Fruit fly (Drosophila melanogaster) whole organism, embryonic: ENCODE data around the gene Baldspot.

ENCODE experiments used
- CG10431 ChIP-seq: fragments of 200-800 bp; sonication (Bioruptor generic); optimal IDR thresholded peaks from 3 replicates; lab custom pipeline; 2018; ENCODE audit warnings: missing biosample characterization, mild to moderate bottlenecking, missing genetic modification characterization
- CG11696 ChIP-seq: fragments of 200-800 bp; sonication (Bioruptor generic); IDR thresholded peaks from 2 replicates; pipeline ENCODE4 v1.3.6; 2022; ENCODE audit warnings: missing biosample characterization, missing genetic modification characterization
- CG12236 ChIP-seq: fragments of 200-800 bp; sonication (Bioruptor generic); optimal IDR thresholded peaks from 2 replicates; lab custom pipeline; 2016; ENCODE audit warnings: missing biosample characterization, missing genetic modification characterization
- CG12299 ChIP-seq: fragments of 200-800 bp; sonication (Bioruptor generic); optimal IDR thresholded peaks from 2 replicates; lab custom pipeline; 2018; ENCODE audit warnings: missing biosample characterization, mild to moderate bottlenecking, missing genetic modification characterization
- CG12942 ChIP-seq: fragments of 200-800 bp; sonication (Bioruptor generic); optimal IDR thresholded peaks from 3 replicates; lab custom pipeline; 2016; ENCODE audit warnings: missing biosample characterization, missing genetic modification characterization
- CG14014 ChIP-seq: fragments of 200-800 bp; sonication (Bioruptor generic); IDR thresholded peaks from 2 replicates; pipeline ENCODE4 v1.3.6; 2022; ENCODE audit warnings: missing biosample characterization, missing genetic modification characterization
- CG1602 ChIP-seq: fragments of 200-800 bp; sonication (Bioruptor generic); optimal IDR thresholded peaks from 3 replicates; lab custom pipeline; 2016; ENCODE audit warnings: missing biosample characterization, missing genetic modification characterization
- CG16779 ChIP-seq: fragments of 200-800 bp; sonication (Bioruptor generic); IDR thresholded peaks from 2 replicates; pipeline ENCODE4 v1.3.6; 2022; ENCODE audit warnings: missing biosample characterization, missing genetic modification characterization
- CG18599 ChIP-seq: fragments of 200-800 bp; sonication (Bioruptor generic); optimal IDR thresholded peaks from 3 replicates; lab custom pipeline; 2017; ENCODE audit warnings: missing biosample characterization, missing genetic modification characterization, mild to moderate bottlenecking, moderate library complexity, missing genetic modification reagents
- CG3281 ChIP-seq: fragments of 200-800 bp; sonication (Bioruptor generic); optimal IDR thresholded peaks from 3 replicates; lab custom pipeline; 2017; ENCODE audit warnings: missing biosample characterization, mild to moderate bottlenecking, missing genetic modification characterization
- CG34376 ChIP-seq: fragments of 200-800 bp; sonication (Bioruptor generic); optimal IDR thresholded peaks from 2 replicates; lab custom pipeline; 2018; ENCODE audit warnings: missing biosample characterization, mild to moderate bottlenecking, missing genetic modification characterization
- CG5245 ChIP-seq: fragments of 200-800 bp; sonication (Bioruptor generic); optimal IDR thresholded peaks from 3 replicates; lab custom pipeline; 2016; ENCODE audit warnings: missing biosample characterization, missing genetic modification characterization
- CG6765 ChIP-seq: fragments of 200-800 bp; sonication (Bioruptor generic); optimal IDR thresholded peaks from 3 replicates; lab custom pipeline; 2017; ENCODE audit warnings: missing biosample characterization, mild to moderate bottlenecking, missing genetic modification characterization
- CG8281 ChIP-seq: fragments of 200-800 bp; sonication (Bioruptor generic); optimal IDR thresholded peaks from 2 replicates; lab custom pipeline; 2018; ENCODE audit warnings: missing biosample characterization, mild to moderate bottlenecking, missing genetic modification characterization, moderate library complexity
- CG9797 ChIP-seq: fragments of 200-800 bp; sonication (Bioruptor generic); optimal IDR thresholded peaks from 3 replicates; lab custom pipeline; 2018; ENCODE audit warnings: missing biosample characterization, mild to moderate bottlenecking, missing genetic modification characterization
- Fer1 ChIP-seq: fragments of 200-800 bp; sonication (Bioruptor generic); optimal IDR thresholded peaks from 2 replicates; lab custom pipeline; 2017; ENCODE audit warnings: missing biosample characterization, mild to moderate bottlenecking, missing genetic modification characterization
- Fer3 ChIP-seq: fragments of 200-800 bp; sonication (Bioruptor generic); optimal IDR thresholded peaks from 2 replicates; lab custom pipeline; 2018; ENCODE audit warnings: missing biosample characterization, mild to moderate bottlenecking, missing genetic modification characterization, moderate library complexity
- GATAe ChIP-seq: fragments of 200-800 bp; sonication (Bioruptor generic); conservative IDR thresholded peaks from 2 replicates; pipeline ENCODE4 v1.3.6; 2022; ENCODE audit warnings: missing biosample characterization, missing genetic modification characterization
- HLH4C ChIP-seq: fragments of 200-800 bp; sonication (Bioruptor generic); IDR thresholded peaks from 3 replicates; pipeline ENCODE4 v1.3.6; 2022; ENCODE audit warnings: missing biosample characterization, missing genetic modification characterization; ENCODE audit not compliant: partially characterized antibody
- HLH54F ChIP-seq: fragments of 200-800 bp; sonication (Bioruptor generic); optimal IDR thresholded peaks from 3 replicates; lab custom pipeline; 2016; ENCODE audit warnings: missing biosample characterization, missing genetic modification characterization
- Hr78 ChIP-seq, 2 experiments: fragments of 200-800 bp in 1 of 2; fragments of >200 bp in 1 of 2; sonication (Bioruptor generic) in 1 of 2; optimal IDR thresholded peaks; 2 replicates each; lab custom pipeline; 2017 to 2019; ENCODE audit warnings: missing biosample characterization in 2 of 2, missing genetic modification characterization in 2 of 2, mild to moderate bottlenecking in 1 of 2, moderate library complexity in 1 of 2
- Med ChIP-seq: fragments of 200-800 bp; sonication (Bioruptor generic); peaks from one replicate; lab custom pipeline; 2016; ENCODE audit warnings: missing biosample characterization, missing genetic modification characterization, mild to moderate bottlenecking, inconsistent platforms, moderate library complexity
- Pdp1 ChIP-seq, 2 experiments: fragments of 200-800 bp; sonication (Bioruptor generic); optimal IDR thresholded peaks; 3 replicates each; lab custom pipeline; 2016; ENCODE audit warnings: missing biosample characterization in 2 of 2, missing genetic modification characterization in 2 of 2, mild to moderate bottlenecking in 1 of 2, moderate library complexity in 1 of 2
- Ptx1 ChIP-seq: fragments of 200-800 bp; sonication (Bioruptor generic); IDR thresholded peaks from 2 replicates; pipeline ENCODE4 v1.3.6; 2022; ENCODE audit warnings: missing biosample characterization, missing genetic modification characterization
- Stat92E ChIP-seq, 3 experiments: fragments of >200 bp in 2 of 3; fragments of 200-800 bp in 1 of 3; sonication (Bioruptor generic) in 1 of 3; optimal IDR thresholded peaks; 2 replicates each; lab custom pipeline; 2017 to 2019; ENCODE audit warnings: missing biosample characterization in 3 of 3, missing genetic modification characterization in 3 of 3, mild to moderate bottlenecking in 1 of 3, moderate library complexity in 1 of 3
- chif ChIP-seq, 2 experiments: fragments of 200-800 bp; sonication (Bioruptor generic); optimal IDR thresholded peaks; 3 replicates each; lab custom pipeline; 2016; ENCODE audit warnings: missing biosample characterization in 2 of 2, missing genetic modification characterization in 2 of 2
- chinmo ChIP-seq: fragments of 200-800 bp; sonication (Bioruptor generic); IDR thresholded peaks from 4 replicates; pipeline ENCODE4 v1.3.6; 2022; ENCODE audit warnings: missing biosample characterization, missing genetic modification characterization; ENCODE audit not compliant: partially characterized antibody
- dati ChIP-seq: fragments of 200-800 bp; sonication (Bioruptor generic); IDR thresholded peaks from 2 replicates; pipeline ENCODE4 v1.3.6; 2022; ENCODE audit warnings: missing biosample characterization, missing genetic modification characterization
- exex ChIP-seq: fragments of 200-800 bp; sonication (Bioruptor generic); optimal IDR thresholded peaks from 4 replicates; lab custom pipeline; 2018; ENCODE audit warnings: missing biosample characterization, mild to moderate bottlenecking, missing genetic modification characterization, moderate library complexity
- eyg ChIP-seq: fragments of 200-800 bp; sonication (Bioruptor generic); optimal IDR thresholded peaks from 3 replicates; lab custom pipeline; 2016; ENCODE audit warnings: missing biosample characterization, missing genetic modification characterization
- gem ChIP-seq: fragments of 200-800 bp; sonication (Bioruptor generic); optimal IDR thresholded peaks from 2 replicates; lab custom pipeline; 2019; ENCODE audit warnings: missing biosample characterization, mild to moderate bottlenecking, missing genetic modification characterization, moderate library complexity
- lab ChIP-seq: fragments of 200-800 bp; sonication (Bioruptor generic); optimal IDR thresholded peaks from 3 replicates; lab custom pipeline; 2017; ENCODE audit warnings: missing biosample characterization, missing genetic modification characterization, mild to moderate bottlenecking, moderate library complexity, missing genetic modification reagents
- lilli ChIP-seq: fragments of 200-800 bp; sonication (Bioruptor generic); optimal IDR thresholded peaks from 3 replicates; lab custom pipeline; 2016; ENCODE audit warnings: missing biosample characterization, missing genetic modification characterization
- luna ChIP-seq: fragments of 200-800 bp; sonication (Bioruptor generic); optimal IDR thresholded peaks from 2 replicates; lab custom pipeline; 2016; ENCODE audit warnings: missing biosample characterization, missing genetic modification characterization
- mirr ChIP-seq: fragments of 200-800 bp; sonication (Bioruptor generic); optimal IDR thresholded peaks from 3 replicates; lab custom pipeline; 2018; ENCODE audit warnings: missing biosample characterization, mild to moderate bottlenecking, missing genetic modification characterization
- pan ChIP-seq, 4 experiments: fragments of >200 bp in 3 of 4; fragments of 200-800 bp in 1 of 4; sonication (Bioruptor generic) in 1 of 4; optimal IDR thresholded peaks in 3 of 4; IDR thresholded peaks in 1 of 4; 2 replicates each; pipeline versions ENCODE4 v1.3.6 to Lab custom; 2017 to 2022; ENCODE audit warnings: missing biosample characterization in 2 of 4, missing genetic modification characterization in 2 of 4, mixed read lengths in 1 of 4
- pros ChIP-seq: fragments of 200-800 bp; sonication (Bioruptor generic); optimal IDR thresholded peaks from 3 replicates; lab custom pipeline; 2019; ENCODE audit warnings: missing biosample characterization, mild to moderate bottlenecking, missing genetic modification characterization, moderate library complexity
- sd ChIP-seq: fragments of 200-800 bp; sonication (Bioruptor generic); optimal IDR thresholded peaks from 3 replicates; lab custom pipeline; 2018; ENCODE audit warnings: missing biosample characterization, mild to moderate bottlenecking, missing genetic modification characterization, moderate library complexity
- sens-2 ChIP-seq: fragments of 200-800 bp; sonication (Bioruptor generic); IDR thresholded peaks from 2 replicates; pipeline ENCODE4 v1.3.6; 2022; ENCODE audit warnings: missing biosample characterization, missing genetic modification characterization
- sug ChIP-seq: fragments of 200-800 bp; optimal IDR thresholded peaks from 2 replicates; lab custom pipeline; 2019; ENCODE audit warnings: missing biosample characterization, mild to moderate bottlenecking, missing genetic modification characterization, moderate library complexity
- tio ChIP-seq: fragments of 200-800 bp; sonication (Bioruptor generic); optimal IDR thresholded peaks from 2 replicates; lab custom pipeline; 2017; ENCODE audit warnings: missing biosample characterization, missing genetic modification characterization, inconsistent platforms
- twi ChIP-seq: fragments of 200-800 bp; optimal IDR thresholded peaks from 2 replicates; lab custom pipeline; 2019; ENCODE audit warnings: missing biosample characterization, mild to moderate bottlenecking, missing genetic modification characterization, moderate library complexity

Gene Baldspot

dm6 chr3L:16652531-16652930 lies 8.9 kb downstream of the Baldspot start:
- no peak for TF ChIP-seq CG10431 (GFP tag; lab: Kevin White, UChicago)
- no peak for TF ChIP-seq CG14014 (GFP tag; lab: Robert Waterston, UW)
- peak; percentile 62 for TF ChIP-seq Med (GFP tag; lab: Kevin White, UChicago)
- peak; percentile 15 for TF ChIP-seq CG8281
- TF ChIP-seq CG12942 (GFP tag; lab: Kevin White, UChicago): no peak
- peak; percentile 40; the same call in 1 of the 2 replicates for TF ChIP-seq sens-2
- TF ChIP-seq sug: peak; percentile 87
- no peak for TF ChIP-seq CG6765 (GFP tag; lab: Kevin White, UChicago)
- no peak for TF ChIP-seq CG11696 (GFP tag; lab: Robert Waterston, UW)
- no peak for TF ChIP-seq Ptx1 (GFP tag; lab: Robert Waterston, UW)
- TF ChIP-seq eyg (GFP tag; lab: Kevin White, UChicago): no peak
- no peak for TF ChIP-seq CG5245 (GFP tag; lab: Kevin White, UChicago)
- TF ChIP-seq CG18599: no peak
- no peak for TF ChIP-seq dati (GFP tag; lab: Robert Waterston, UW)
- TF ChIP-seq Fer3 (tag; lab: Kevin White, UChicago): no peak
- TF ChIP-seq HLH4C (GFP tag; lab: Robert Waterston, UW): no peak
- peak; percentile 76 for TF ChIP-seq CG34376
- TF ChIP-seq lab (GFP tag; lab: Kevin White, UChicago): peak; percentile 21
- peak; percentile 3 for TF ChIP-seq Fer1 (GFP tag; lab: Kevin White, UChicago)
- TF ChIP-seq CG3281 (GFP tag; lab: Kevin White, UChicago): peak; percentile 17
- no peak for TF ChIP-seq lilli (GFP tag; lab: Kevin White, UChicago)
- peak; percentile 71 for TF ChIP-seq sd (tag; lab: Kevin White, UChicago)
- TF ChIP-seq CG16779: no peak
- no peak for TF ChIP-seq pan (optimal IDR thresholded peaks at IDR 0.05; lab: Kevin White, UChicago)
- TF ChIP-seq pan (GFP tag; optimal IDR thresholded peaks at IDR 0.05 in 1 of 2, IDR thresholded peaks at IDR 0.05 in 1 of 2): no peak
- TF ChIP-seq HLH54F: no peak
- peak; percentile 99 for TF ChIP-seq exex (tag; lab: Kevin White, UChicago)
- TF ChIP-seq chinmo (GFP tag; lab: Robert Waterston, UW): 0 out of 4 replicates have a peak, but pooled peaks have one; percentile 77
- TF ChIP-seq CG9797: no peak
- TF ChIP-seq twi (tag; lab: Kevin White, UChicago): no peak
- no peak for TF ChIP-seq CG12299 (tag; lab: Kevin White, UChicago)
- peak; percentile 89 for TF ChIP-seq mirr (GFP tag; lab: Kevin White, UChicago)
- no peak for TF ChIP-seq CG12236
- no peak for TF ChIP-seq CG1602
- peak in 1 of 2 experiments; percentile 84 for TF ChIP-seq Pdp1 (GFP tag; optimal IDR thresholded peaks at IDR 0.05; lab: Kevin White, UChicago)
- TF ChIP-seq pros (GFP tag; lab: Kevin White, UChicago): no peak
- TF ChIP-seq Stat92E (GFP tag; optimal IDR thresholded peaks at IDR 0.05; lab: Kevin White, UChicago): no peak
- TF ChIP-seq Hr78 (GFP tag; optimal IDR thresholded peaks at IDR 0.05; lab: Kevin White, UChicago): peak in 1 of 2 experiments; percentile 14
- TF ChIP-seq chif (GFP tag; optimal IDR thresholded peaks at IDR 0.05; lab: Kevin White, UChicago): no peak
- no peak for TF ChIP-seq gem
- TF ChIP-seq luna: no peak
- peak; percentile 29; the same call in 1 of the 2 replicates for TF ChIP-seq GATAe (GFP tag; lab: Robert Waterston, UW)
- no peak for TF ChIP-seq tio
